Fruit fly (Drosophila melanogaster) whole organism, embryonic: ENCODE data around the gene Cp36.

Experiments used
- ATbp ChIP-seq: fragments of 200-800 bp; sonication (Bioruptor generic); optimal IDR thresholded peaks from 2 replicates; lab custom pipeline; 2017; ENCODE audit warnings: missing biosample characterization, mild to moderate bottlenecking, missing genetic modification characterization, missing genetic modification reagents
- CG10366 ChIP-seq: fragments of 200-800 bp; sonication (Bioruptor generic); IDR thresholded peaks from 2 replicates; pipeline ENCODE4 v1.3.6; 2022; ENCODE audit warnings: missing biosample characterization, missing genetic modification characterization
- CG10565 ChIP-seq: fragments of 200-800 bp; sonication (Bioruptor generic); optimal IDR thresholded peaks from 3 replicates; lab custom pipeline; 2016; ENCODE audit warnings: missing biosample characterization, mild to moderate bottlenecking, missing genetic modification characterization
- CG10979 ChIP-seq: fragments of 200-800 bp; sonication (Bioruptor generic); optimal IDR thresholded peaks from 2 replicates; lab custom pipeline; 2018; ENCODE audit warnings: missing biosample characterization, mild to moderate bottlenecking, missing genetic modification characterization, moderate library complexity
- CG12391 ChIP-seq: fragments of 200-800 bp; sonication (Bioruptor generic); optimal IDR thresholded peaks from 3 replicates; lab custom pipeline; 2018; ENCODE audit warnings: missing biosample characterization, mild to moderate bottlenecking, missing genetic modification characterization, moderate library complexity
- CG13287 ChIP-seq: fragments of 200-800 bp; sonication (Bioruptor generic); IDR thresholded peaks from 2 replicates; pipeline ENCODE4 v1.3.6; 2022; ENCODE audit warnings: missing biosample characterization, missing genetic modification characterization; ENCODE audit not compliant: partially characterized antibody
- CG13624 ChIP-seq: fragments of 200-800 bp; sonication (Bioruptor generic); optimal IDR thresholded peaks from 2 replicates; lab custom pipeline; 2016; ENCODE audit warnings: missing biosample characterization, missing genetic modification characterization
- CG18599 ChIP-seq: fragments of 200-800 bp; sonication (Bioruptor generic); optimal IDR thresholded peaks from 3 replicates; lab custom pipeline; 2017; ENCODE audit warnings: missing biosample characterization, missing genetic modification characterization, mild to moderate bottlenecking, moderate library complexity, missing genetic modification reagents
- CG2120 ChIP-seq: fragments of 200-800 bp; sonication (Bioruptor generic); optimal IDR thresholded peaks from 3 replicates; lab custom pipeline; 2016; ENCODE audit warnings: missing biosample characterization, missing genetic modification characterization
- CG32532 ChIP-seq: fragments of 200-800 bp; sonication (Bioruptor generic); IDR thresholded peaks from 2 replicates; pipeline ENCODE4 v1.3.6; 2022; ENCODE audit warnings: missing biosample characterization, missing genetic modification characterization
- CG3847 ChIP-seq: fragments of 200-800 bp; sonication (Bioruptor generic); IDR thresholded peaks from 2 replicates; pipeline ENCODE4 v1.3.6; 2022; ENCODE audit warnings: missing biosample characterization, missing genetic modification characterization
- CG42726 ChIP-seq: fragments of 200-800 bp; sonication (Bioruptor generic); IDR thresholded peaks from 2 replicates; pipeline ENCODE4 v1.3.6; 2022; ENCODE audit warnings: missing biosample characterization, missing genetic modification characterization; ENCODE audit not compliant: partially characterized antibody
- CG4328 ChIP-seq: fragments of 200-800 bp; sonication (Bioruptor generic); optimal IDR thresholded peaks from 3 replicates; lab custom pipeline; 2017; ENCODE audit warnings: missing biosample characterization, missing genetic modification reagents, missing genetic modification characterization
- CG6254 ChIP-seq: fragments of 200-800 bp; sonication (Bioruptor generic); optimal IDR thresholded peaks from 3 replicates; lab custom pipeline; 2017; ENCODE audit warnings: mild to moderate bottlenecking, missing biosample characterization, missing genetic modification reagents, missing genetic modification characterization
- CG7745 ChIP-seq: fragments of 200-800 bp; sonication (Bioruptor generic); optimal IDR thresholded peaks from 2 replicates; lab custom pipeline; 2018; ENCODE audit warnings: missing biosample characterization, mild to moderate bottlenecking, missing genetic modification characterization, moderate library complexity
- CG7928 ChIP-seq: fragments of 200-800 bp; sonication (Bioruptor generic); optimal IDR thresholded peaks from 2 replicates; lab custom pipeline; 2017; ENCODE audit warnings: missing biosample characterization, mild to moderate bottlenecking, missing genetic modification characterization
- Deaf1 ChIP-seq: fragments of 200-800 bp; optimal IDR thresholded peaks from 3 replicates; lab custom pipeline; 2019; ENCODE audit warnings: missing biosample characterization, mild to moderate bottlenecking, missing genetic modification characterization, moderate library complexity
- Dek ChIP-seq: fragments of 200-800 bp; sonication (Bioruptor generic); optimal IDR thresholded peaks from 3 replicates; lab custom pipeline; 2019; ENCODE audit warnings: missing biosample characterization, mild to moderate bottlenecking, missing genetic modification characterization, moderate library complexity
- E2f1 ChIP-seq: fragments of 200-800 bp; sonication (Bioruptor generic); IDR thresholded peaks from 2 replicates; pipeline ENCODE4 v1.3.6; 2022; ENCODE audit warnings: missing biosample characterization, missing genetic modification characterization
- HHEX ChIP-seq: fragments of 200-800 bp; sonication (Bioruptor generic); optimal IDR thresholded peaks from 3 replicates; lab custom pipeline; 2017; ENCODE audit warnings: missing biosample characterization, mild to moderate bottlenecking, missing genetic modification characterization, missing genetic modification reagents
- Hand ChIP-seq: fragments of 200-800 bp; sonication (Bioruptor generic); optimal IDR thresholded peaks from 2 replicates; lab custom pipeline; 2017; ENCODE audit warnings: mild to moderate bottlenecking, missing biosample characterization, missing genetic modification reagents, missing genetic modification characterization
- Jarid2 ChIP-seq: fragments of 200-800 bp; sonication (Bioruptor generic); optimal IDR thresholded peaks from 3 replicates; lab custom pipeline; 2017; ENCODE audit warnings: mild to moderate bottlenecking, missing biosample characterization, missing genetic modification reagents, missing genetic modification characterization
- NC2α ChIP-seq: fragments of 200-800 bp; sonication (Bioruptor generic); optimal IDR thresholded peaks from 2 replicates; lab custom pipeline; 2016; ENCODE audit warnings: missing biosample characterization, missing genetic modification characterization
- Nf-YB ChIP-seq: fragments of 200-800 bp; sonication (Bioruptor generic); optimal IDR thresholded peaks from 3 replicates; lab custom pipeline; 2019; ENCODE audit warnings: missing biosample characterization, mild to moderate bottlenecking, missing genetic modification characterization, moderate library complexity
- Nf-YC ChIP-seq: fragments of 200-800 bp; optimal IDR thresholded peaks from 3 replicates; lab custom pipeline; 2019; ENCODE audit warnings: missing biosample characterization, mild to moderate bottlenecking, missing genetic modification characterization, moderate library complexity
- NfI ChIP-seq: fragments of 200-800 bp; sonication (Bioruptor generic); optimal IDR thresholded peaks from 3 replicates; lab custom pipeline; 2018; ENCODE audit warnings: missing biosample characterization, mild to moderate bottlenecking, missing genetic modification characterization, moderate library complexity
- Ptx1 ChIP-seq: fragments of 200-800 bp; sonication (Bioruptor generic); IDR thresholded peaks from 2 replicates; pipeline ENCODE4 v1.3.6; 2022; ENCODE audit warnings: missing biosample characterization, missing genetic modification characterization
- Sry-β ChIP-seq: fragments of 200-800 bp; sonication (Bioruptor generic); optimal IDR thresholded peaks from 2 replicates; lab custom pipeline; 2018; ENCODE audit warnings: missing biosample characterization, mild to moderate bottlenecking, missing genetic modification characterization, moderate library complexity
- Taf1 ChIP-seq: fragments of 200-800 bp; sonication (Bioruptor generic); IDR thresholded peaks from 2 replicates; pipeline ENCODE4 v1.3.6; 2022; ENCODE audit warnings: missing biosample characterization, missing genetic modification characterization
- Usf ChIP-seq: fragments of 200-800 bp; sonication (Bioruptor generic); optimal IDR thresholded peaks from 2 replicates; lab custom pipeline; 2017; ENCODE audit warnings: missing genotype, missing biosample characterization, missing genetic modification characterization
- Vsx1 ChIP-seq: fragments of 200-800 bp; sonication (Bioruptor generic); optimal IDR thresholded peaks from 2 replicates; lab custom pipeline; 2017; ENCODE audit warnings: missing biosample characterization, mild to moderate bottlenecking, missing genetic modification characterization, missing genetic modification reagents
- Xrp1 ChIP-seq: fragments of 200-800 bp; sonication (Bioruptor generic); IDR thresholded peaks from 2 replicates; pipeline ENCODE4 v1.3.6; 2022; ENCODE audit warnings: missing biosample characterization, missing genetic modification characterization
- bsh ChIP-seq, 2 experiments: fragments of 200-800 bp; sonication (Bioruptor generic); optimal IDR thresholded peaks; 2 replicates each; lab custom pipeline; 2017 to 2018; ENCODE audit warnings: mild to moderate bottlenecking in 2 of 2, missing biosample characterization in 2 of 2, missing genetic modification characterization in 2 of 2, moderate library complexity in 1 of 2
- corto ChIP-seq: fragments of 200-800 bp; sonication (Bioruptor generic); optimal IDR thresholded peaks from 2 replicates; lab custom pipeline; 2016; ENCODE audit warnings: missing biosample characterization, mild to moderate bottlenecking, missing genetic modification characterization, moderate library complexity
- dpn ChIP-seq, 2 experiments: fragments of 200-800 bp; sonication (Bioruptor generic); optimal IDR thresholded peaks; 3 replicates each; lab custom pipeline; 2016; ENCODE audit warnings: missing biosample characterization in 2 of 2, missing genetic modification characterization in 2 of 2
- fru ChIP-seq: fragments of >200 bp; optimal IDR thresholded peaks from 2 replicates; lab custom pipeline; 2017
- ftz-f1 ChIP-seq: fragments of 200-800 bp; sonication (Bioruptor generic); optimal IDR thresholded peaks from 2 replicates; lab custom pipeline; 2016; ENCODE audit warnings: missing biosample characterization, missing genetic modification characterization
- ind ChIP-seq: fragments of 200-800 bp; sonication (Bioruptor generic); optimal IDR thresholded peaks from 3 replicates; lab custom pipeline; 2016; ENCODE audit warnings: missing biosample characterization, missing genetic modification characterization
- jumu ChIP-seq: fragments of 200-800 bp; sonication (Bioruptor generic); optimal IDR thresholded peaks from 3 replicates; lab custom pipeline; 2016; ENCODE audit warnings: missing biosample characterization, missing genetic modification characterization
- phol ChIP-seq: fragments of 200-800 bp; sonication (Bioruptor generic); optimal IDR thresholded peaks from 3 replicates; lab custom pipeline; 2018; ENCODE audit warnings: missing biosample characterization, mild to moderate bottlenecking, missing genetic modification characterization, moderate library complexity
- pnt ChIP-seq: fragments of 200-800 bp; sonication (Bioruptor generic); optimal IDR thresholded peaks from 3 replicates; lab custom pipeline; 2016; ENCODE audit warnings: missing biosample characterization, missing genetic modification characterization
- ro ChIP-seq: fragments of 200-800 bp; sonication (Bioruptor generic); IDR thresholded peaks from 2 replicates; pipeline ENCODE4 v1.3.6; 2022; ENCODE audit warnings: missing biosample characterization, missing genetic modification characterization
- seq ChIP-seq: fragments of 200-800 bp; sonication (Bioruptor generic); IDR thresholded peaks from 2 replicates; pipeline ENCODE4 v1.3.6; 2022; ENCODE audit warnings: missing biosample characterization, missing genetic modification characterization
- sob ChIP-seq: fragments of 200-800 bp; sonication (Bioruptor generic); IDR thresholded peaks from 2 replicates; pipeline ENCODE4 v1.3.6; 2022; ENCODE audit warnings: missing biosample characterization, missing genetic modification characterization
- sqz ChIP-seq: fragments of 200-800 bp; sonication (Bioruptor generic); optimal IDR thresholded peaks from 3 replicates; lab custom pipeline; 2018; ENCODE audit warnings: missing biosample characterization, mild to moderate bottlenecking, missing genetic modification characterization
- tup ChIP-seq: fragments of 200-800 bp; sonication (Bioruptor generic); optimal IDR thresholded peaks from 2 replicates; lab custom pipeline; 2016; ENCODE audit warnings: missing biosample characterization, mild to moderate bottlenecking, missing genetic modification characterization, moderate library complexity
- usp ChIP-seq: fragments of >200 bp; optimal IDR thresholded peaks from 2 replicates; lab custom pipeline; 2017; ENCODE audit warnings: missing biosample characterization, missing genetic modification characterization
- vvl ChIP-seq: fragments of 200-800 bp; sonication (Bioruptor generic); IDR thresholded peaks from 2 replicates; pipeline ENCODE4 v1.3.6; 2022; ENCODE audit warnings: missing biosample characterization, missing genetic modification characterization
- zen ChIP-seq: fragments of 200-800 bp; sonication (Bioruptor generic); optimal IDR thresholded peaks from 3 replicates; lab custom pipeline; 2018; ENCODE audit warnings: missing biosample characterization, mild to moderate bottlenecking, missing genetic modification characterization, moderate library complexity
- zfh2 ChIP-seq: fragments of 200-800 bp; sonication (Bioruptor generic); optimal IDR thresholded peaks from 2 replicates; lab custom pipeline; 2016; ENCODE audit warnings: missing biosample characterization, missing genetic modification characterization

Cp36 gene

dm6 chrX:8455019-8455555 lies 24.0 kb upstream of the Cp36 start, which contains the start of gene org-1 (continued):
- TF ChIP-seq Hand (peak; percentile 73), E2f1 (GFP tag; lab: Robert Waterston, UW) (peak; percentile 97), tup (GFP tag; lab: Kevin White, UChicago) (peak; percentile 81), CG10565 (peak; percentile 57), pnt (GFP tag; lab: Kevin White, UChicago) (peak; percentile 92), ind (GFP tag; lab: Kevin White, UChicago) (peak; percentile 94), CG2120 (peak; percentile 86), CG7928 (GFP tag; lab: Kevin White, UChicago) (peak; percentile 38), zfh2 (GFP tag; lab: Kevin White, UChicago) (peak; percentile 37), ATbp (GFP tag; lab: Kevin White, UChicago) (peak; percentile 91), sob (GFP tag; lab: Robert Waterston, UW) (peak; percentile 96), Dek (peak; percentile 91), Usf (GFP tag; lab: Kevin White, UChicago) (peak; percentile 91), CG18599 (GFP tag; lab: Kevin White, UChicago) (peak; percentile 90), HHEX (GFP tag; lab: Kevin White, UChicago) (peak; percentile 89), jumu (GFP tag; lab: Kevin White, UChicago) (peak; percentile 85), ro (GFP tag; lab: Robert Waterston, UW) (peak; percentile 94), vvl (peak; percentile 99), CG3847 (GFP tag; lab: Robert Waterston, UW) (peak; percentile 97), Deaf1 (tag; lab: Kevin White, UChicago) (peak; percentile 65), ftz-f1 (no peak), CG10979 (tag; lab: Kevin White, UChicago) (peak; percentile 97), CG42726 (GFP tag; lab: Robert Waterston, UW) (0 out of 2 replicates have a peak, but pooled peaks have one; percentile 13), bsh (GFP tag; optimal IDR thresholded peaks at IDR 0.05; lab: Kevin White, UChicago) (peak; percentile 78 to 98), Nf-YB (GFP tag; lab: Kevin White, UChicago) (peak; percentile 97), Xrp1 (GFP tag; lab: Robert Waterston, UW) (peak; percentile 98), CG32532 (GFP tag; lab: Robert Waterston, UW) (peak; percentile 96), CG4328 (peak; percentile 88), zen (peak; percentile 95), CG7745 (tag; lab: Kevin White, UChicago) (peak; percentile 83), CG10366 (GFP tag; lab: Robert Waterston, UW) (peak; percentile 98), CG13624 (GFP tag; lab: Kevin White, UChicago) (peak; percentile 73), Ptx1 (GFP tag; lab: Robert Waterston, UW) (peak; percentile 99), Vsx1 (peak; percentile 83), sqz (peak; percentile 96), Nf-YC (tag; lab: Kevin White, UChicago) (peak; percentile 96), usp (GFP tag; lab: Kevin White, UChicago) (no peak), phol (peak; percentile 96), Taf1 (GFP tag; lab: Robert Waterston, UW) (peak; percentile 95), dpn (GFP tag; optimal IDR thresholded peaks at IDR 0.05; lab: Kevin White, UChicago) (peak; percentile 89 to 95), CG12391 (tag; lab: Kevin White, UChicago) (peak; percentile 94), seq (GFP tag; lab: Robert Waterston, UW) (peak; percentile 97), CG6254 (GFP tag; lab: Kevin White, UChicago) (peak; percentile 92), fru (lab: Kevin White, UChicago) (no peak), Jarid2 (GFP tag; lab: Kevin White, UChicago) (peak; percentile 73), NfI (GFP tag; lab: Kevin White, UChicago) (peak; percentile 94), corto (GFP tag; lab: Kevin White, UChicago) (no peak), NC2α (GFP tag; lab: Kevin White, UChicago) (peak; percentile 33), Sry-β (peak; percentile 70), CG13287 (no peak)
